Worm (Caenorhabditis elegans): ENCODE results near the gene C17B7.3.

- TF ChIP-seq tbx-8 (GFP tag; optimal IDR thresholded peaks at IDR 0.05) (no peak), ces-1 (GFP tag; optimal IDR thresholded peaks at IDR 0.05) (no peak)
Measured at ce11 chrV:3347486-3347885, 4.9 kb downstream of the C17B7.3 start.

All from whole organism, mixed stage, embryonic.